Worm (Caenorhabditis elegans) whole organism, young adult: ENCODE measurements around the gene C45G9.12.
"Not testable (repeated sequence)": the region's sequence is repeated elsewhere in the genome, so short reads cannot be mapped to it uniquely, and the experiment has no call there.

Experiments used
- B0019.2 ChIP-seq: fragments of 200-800 bp; sonication (Bioruptor generic); conservative IDR thresholded peaks from 2 replicates; pipeline ENCODE4 v1.3.6; 2022; ENCODE audit warnings: missing genetic modification reagents, missing genetic modification characterization, missing compliant biosample characterization
- C17E4.6 ChIP-seq: fragments of 200-800 bp; sonication (Bioruptor generic); IDR thresholded peaks from 2 replicates; pipeline ENCODE4 v1.3.6; 2022; ENCODE audit warnings: missing genetic modification reagents, missing genetic modification characterization, missing compliant biosample characterization
- D2030.7 ChIP-seq: fragments of 200-800 bp; sonication (Bioruptor generic); IDR thresholded peaks from 2 replicates; pipeline ENCODE4 v1.3.6; 2022; ENCODE audit warnings: missing genetic modification reagents, missing genetic modification characterization, missing compliant biosample characterization
- F22D6.2 ChIP-seq: sonication (generic microtip); optimal IDR thresholded peaks from 2 replicates; lab custom pipeline; 2016; ENCODE audit warnings: mild to moderate bottlenecking, missing genetic modification characterization, missing compliant biosample characterization
- F23B12.7 ChIP-seq: sonication (generic microtip); optimal IDR thresholded peaks from 2 replicates; lab custom pipeline; 2017; ENCODE audit warnings: missing genetic modification characterization, mild to moderate bottlenecking, missing compliant biosample characterization, antibody characterized with exemption, moderate library complexity; ENCODE audit not compliant: insufficient read depth
- F33H1.4 ChIP-seq: fragments of 200-800 bp; sonication (Bioruptor generic); IDR thresholded peaks from 2 replicates; pipeline ENCODE4 v1.3.6; 2022; ENCODE audit warnings: missing genetic modification reagents, missing genetic modification characterization, missing compliant biosample characterization
- F49E8.2 ChIP-seq: sonication (generic microtip); optimal IDR thresholded peaks from 3 replicates; lab custom pipeline; 2017; ENCODE audit warnings: missing genetic modification characterization, mild to moderate bottlenecking, missing compliant biosample characterization, antibody characterized with exemption, moderate library complexity; ENCODE audit not compliant: insufficient read depth
- K12H6.12 ChIP-seq: fragments of 200-800 bp; sonication (Bioruptor generic); optimal IDR thresholded peaks from 2 replicates; lab custom pipeline; 2018; ENCODE audit warnings: mild to moderate bottlenecking, missing genetic modification characterization, missing compliant biosample characterization
- T07F8.4 ChIP-seq: sonication (generic microtip); optimal IDR thresholded peaks from 2 replicates; lab custom pipeline; 2016; ENCODE audit warnings: mild to moderate bottlenecking, missing genetic modification characterization, moderate library complexity, missing compliant biosample characterization
- Y53G8AR.9 ChIP-seq: fragments of 200-800 bp; sonication (Bioruptor generic); conservative IDR thresholded peaks from 2 replicates; pipeline ENCODE4 v1.3.6; 2022; ENCODE audit warnings: missing genetic modification reagents, missing genetic modification characterization, missing compliant biosample characterization
- Y56A3A.18 ChIP-seq: fragments of 200-800 bp; sonication (Bioruptor generic); IDR thresholded peaks from 2 replicates; pipeline ENCODE4 v1.3.6; 2022; ENCODE audit warnings: missing genetic modification reagents, missing genetic modification characterization, missing compliant biosample characterization
- Y79H2A.3 ChIP-seq: fragments of 200-800 bp; sonication (Bioruptor generic); conservative IDR thresholded peaks from 2 replicates; pipeline ENCODE4 v1.3.6; 2022; ENCODE audit warnings: missing genetic modification reagents, missing genetic modification characterization, missing compliant biosample characterization
- ZK185.1 ChIP-seq: sonication (generic microtip); optimal IDR thresholded peaks from 2 replicates; lab custom pipeline; 2016; ENCODE audit warnings: mild to moderate bottlenecking, missing genetic modification characterization, missing compliant biosample characterization; ENCODE audit not compliant: poor library complexity, severe bottlenecking
- akir-1 ChIP-seq: fragments of 200-800 bp; sonication (Bioruptor generic); optimal IDR thresholded peaks from 2 replicates; lab custom pipeline; 2018; ENCODE audit warnings: mild to moderate bottlenecking, missing genetic modification characterization, moderate library complexity, missing compliant biosample characterization
- attf-6 ChIP-seq: fragments of 200-800 bp; sonication (Bioruptor generic); IDR thresholded peaks from 2 replicates; pipeline ENCODE4 v1.3.6; 2022; ENCODE audit warnings: missing genetic modification reagents, missing genetic modification characterization, missing compliant biosample characterization
- cebp-1 ChIP-seq, 2 experiments: fragments of 200-800 bp in 1 of 2; sonication (Bioruptor generic) in 1 of 2; sonication (generic microtip) in 1 of 2; IDR thresholded peaks in 1 of 2; optimal IDR thresholded peaks in 1 of 2; 2 replicates each; pipeline versions ENCODE4 v1.3.6 to Lab custom; 2017 to 2022; ENCODE audit warnings: missing compliant biosample characterization in 2 of 2, missing genetic modification characterization in 2 of 2, mild to moderate bottlenecking in 1 of 2, missing genetic modification reagents in 1 of 2, moderate library complexity in 1 of 2
- cebp-2 ChIP-seq: fragments of 200-800 bp; sonication (Bioruptor generic); IDR thresholded peaks from 2 replicates; pipeline ENCODE4 v1.3.6; 2022; ENCODE audit warnings: missing genetic modification characterization, missing compliant biosample characterization
- ceh-100 ChIP-seq: fragments of 200-800 bp; sonication (Bioruptor generic); IDR thresholded peaks from 2 replicates; pipeline ENCODE4 v1.3.6; 2022; ENCODE audit warnings: missing genetic modification reagents, missing genetic modification characterization, missing compliant biosample characterization
- ceh-27 ChIP-seq: fragments of 200-800 bp; sonication (Bioruptor generic); optimal IDR thresholded peaks from 2 replicates; lab custom pipeline; 2018; ENCODE audit warnings: mild to moderate bottlenecking, missing genetic modification characterization, moderate library complexity, missing compliant biosample characterization
- ceh-40 ChIP-seq: fragments of 200-800 bp; sonication (Bioruptor generic); IDR thresholded peaks from 2 replicates; pipeline ENCODE4 v1.3.6; 2022; ENCODE audit warnings: missing genetic modification characterization, missing compliant biosample characterization
- ceh-91 ChIP-seq: fragments of 200-800 bp; sonication (Bioruptor generic); IDR thresholded peaks from 2 replicates; pipeline ENCODE4 v1.3.6; 2022; ENCODE audit warnings: missing genetic modification reagents, missing genetic modification characterization, missing compliant biosample characterization
- chd-7 ChIP-seq: sonication (generic microtip); optimal IDR thresholded peaks from 2 replicates; lab custom pipeline; 2016; ENCODE audit warnings: mild to moderate bottlenecking, missing genetic modification characterization, moderate library complexity, missing compliant biosample characterization
- die-1 ChIP-seq: sonication (generic microtip); optimal IDR thresholded peaks from 2 replicates; lab custom pipeline; 2016; ENCODE audit warnings: missing genotype, mild to moderate bottlenecking, missing genetic modification characterization, missing compliant biosample characterization
- egl-18 ChIP-seq: fragments of 200-800 bp; sonication (Bioruptor generic); IDR thresholded peaks from 2 replicates; pipeline ENCODE4 v1.3.6; 2022; ENCODE audit warnings: missing genetic modification reagents, missing genetic modification characterization, missing compliant biosample characterization
- egrh-3 ChIP-seq: fragments of 200-800 bp; sonication (Bioruptor generic); IDR thresholded peaks from 2 replicates; pipeline ENCODE4 v1.3.6; 2022; ENCODE audit warnings: missing genetic modification reagents, missing genetic modification characterization, missing compliant biosample characterization
- hlh-12 ChIP-seq: sonication (generic microtip); optimal IDR thresholded peaks from 2 replicates; lab custom pipeline; 2016; ENCODE audit warnings: missing genetic modification characterization, missing compliant biosample characterization
- hmg-1.2 ChIP-seq: fragments of 200-800 bp; sonication (Bioruptor generic); IDR thresholded peaks from 2 replicates; pipeline ENCODE4 v1.3.6; 2022; ENCODE audit warnings: missing genetic modification reagents, missing genetic modification characterization, missing compliant biosample characterization
- let-526 ChIP-seq: fragments of 200-800 bp; sonication (Bioruptor generic); IDR thresholded peaks from 2 replicates; pipeline ENCODE4 v1.3.6; 2022; ENCODE audit warnings: missing genetic modification reagents, missing genetic modification characterization, missing compliant biosample characterization
- lin-26 ChIP-seq: fragments of 200-800 bp; sonication (Bioruptor generic); IDR thresholded peaks from 2 replicates; pipeline ENCODE4 v1.3.6; 2022; ENCODE audit warnings: missing genetic modification reagents, missing genetic modification characterization, missing compliant biosample characterization
- lin-40 ChIP-seq: sonication (generic microtip); optimal IDR thresholded peaks from 2 replicates; lab custom pipeline; 2016; ENCODE audit warnings: missing genetic modification characterization, mild to moderate bottlenecking, missing compliant biosample characterization, missing genotype, missing genetic modification reagents
- lsl-1 ChIP-seq: fragments of 200-800 bp; sonication (Bioruptor generic); optimal IDR thresholded peaks from 2 replicates; lab custom pipeline; 2018; ENCODE audit warnings: mild to moderate bottlenecking, missing genetic modification characterization, moderate library complexity, missing compliant biosample characterization
- lsy-27 ChIP-seq: sonication (generic microtip); optimal IDR thresholded peaks from 2 replicates; lab custom pipeline; 2017; ENCODE audit warnings: missing genetic modification characterization, mild to moderate bottlenecking, missing compliant biosample characterization, antibody characterized with exemption, missing genotype, borderline replicate concordance; ENCODE audit not compliant: insufficient read depth
- madf-10 ChIP-seq: sonication (generic microtip); optimal IDR thresholded peaks from 2 replicates; lab custom pipeline; 2016; ENCODE audit warnings: mild to moderate bottlenecking, missing genetic modification characterization, missing compliant biosample characterization
- madf-6 ChIP-seq: fragments of 200-800 bp; sonication (Bioruptor generic); IDR thresholded peaks from 2 replicates; pipeline ENCODE4 v1.3.6; 2022; ENCODE audit warnings: missing genetic modification reagents, missing genetic modification characterization, missing compliant biosample characterization
- nhr-179 ChIP-seq: sonication (generic microtip); optimal IDR thresholded peaks from 2 replicates; lab custom pipeline; 2016; ENCODE audit warnings: mild to moderate bottlenecking, missing genetic modification characterization, missing compliant biosample characterization
- pbrm-1 ChIP-seq: fragments of 200-800 bp; sonication (Bioruptor generic); IDR thresholded peaks from 2 replicates; pipeline ENCODE4 v1.3.6; 2022; ENCODE audit warnings: missing genetic modification reagents, missing genetic modification characterization, missing compliant biosample characterization
- repo-1 ChIP-seq: sonication (generic microtip); optimal IDR thresholded peaks from 2 replicates; lab custom pipeline; 2017; ENCODE audit warnings: mild to moderate bottlenecking, missing genetic modification characterization, missing compliant biosample characterization
- rpc-1 ChIP-seq, 2 experiments: fragments of 150-350 bp in 1 of 2; sonication (generic microtip) in 1 of 2; optimal IDR thresholded peaks; 2 replicates each; lab custom pipeline; 2014 to 2018; ENCODE audit warnings: missing biosample characterization in 1 of 2, missing genetic modification characterization in 1 of 2, missing genetic modification reagents in 1 of 2, missing genotype in 1 of 2
- sea-2 ChIP-seq: fragments of 200-800 bp; sonication (Bioruptor generic); IDR thresholded peaks from 2 replicates; pipeline ENCODE4 v1.3.6; 2022; ENCODE audit warnings: missing genetic modification characterization, missing compliant biosample characterization
- snpc-4 ChIP-seq, 5 experiments: fragments of 150-350 bp in 1 of 5; sonication (generic microtip) in 4 of 5; optimal IDR thresholded peaks; 2 replicates each; lab custom pipeline; 2014 to 2018; ENCODE audit warnings: missing genetic modification characterization in 5 of 5, missing biosample characterization in 3 of 5, antibody characterized with exemption in 2 of 5, mild to moderate bottlenecking in 2 of 5, missing compliant biosample characterization in 2 of 5, missing genotype in 2 of 5, moderate library complexity in 2 of 5, missing genetic modification reagents in 1 of 5
- somi-1 ChIP-seq: fragments of 200-800 bp; sonication (Bioruptor generic); optimal IDR thresholded peaks from 2 replicates; lab custom pipeline; 2018; ENCODE audit warnings: mild to moderate bottlenecking, missing genetic modification characterization, missing compliant biosample characterization
- tbp1 ChIP-seq: fragments of 200-800 bp; sonication (Bioruptor generic); optimal IDR thresholded peaks from 2 replicates; lab custom pipeline; 2018; ENCODE audit warnings: mild to moderate bottlenecking, missing genetic modification characterization, missing compliant biosample characterization
- tlf-1 ChIP-seq: fragments of 200-800 bp; sonication (Bioruptor generic); optimal IDR thresholded peaks from 2 replicates; lab custom pipeline; 2018; ENCODE audit warnings: mild to moderate bottlenecking, missing genetic modification characterization, missing compliant biosample characterization
- zim-3 ChIP-seq: sonication (generic microtip); optimal IDR thresholded peaks from 2 replicates; lab custom pipeline; 2017; ENCODE audit warnings: mild to moderate bottlenecking, missing genetic modification characterization, moderate library complexity, missing compliant biosample characterization
- ztf-3 ChIP-seq: fragments of 200-800 bp; sonication (Bioruptor generic); optimal IDR thresholded peaks from 2 replicates; lab custom pipeline; 2018; ENCODE audit warnings: mild to moderate bottlenecking, missing genetic modification characterization, missing compliant biosample characterization

C45G9.12 gene

DNA sequence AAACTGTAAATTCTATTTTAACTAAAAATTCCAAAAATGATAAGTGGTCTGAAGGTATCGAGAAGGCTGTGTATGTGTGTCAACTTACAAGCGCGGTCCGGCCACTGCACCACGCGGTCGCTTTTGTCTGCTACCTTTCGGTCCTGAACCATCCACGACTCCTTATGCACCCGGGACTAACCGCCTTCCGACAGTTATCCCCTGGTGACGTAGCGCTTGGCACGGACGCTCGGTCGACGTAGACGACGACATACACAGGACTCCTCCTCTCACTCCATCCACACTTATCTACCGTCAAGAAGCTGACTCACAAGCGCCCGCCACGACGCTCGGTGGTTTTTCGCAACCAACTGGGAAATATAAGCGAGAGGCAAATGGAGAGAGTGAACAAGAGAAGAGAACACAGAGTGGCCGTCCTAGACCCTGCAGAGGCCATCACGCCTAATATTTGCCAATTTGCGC lies 40.0 kb downstream of the C45G9.12 start (continued):
- TF ChIP-seq chd-7 (tag; lab: Kevin White, UChicago), result peak; percentile 79
- TF ChIP-seq repo-1 (tag; lab: Kevin White, UChicago), result peak; percentile 90
- TF ChIP-seq Y53G8AR.9, result peak; percentile 74
- peak; percentile 71 for TF ChIP-seq ceh-100 (GFP tag; lab: Robert Waterston, UW)
- peak; percentile 70 for TF ChIP-seq ceh-27 (GFP tag; lab: Kevin White, UChicago)
- TF ChIP-seq ceh-91 (GFP tag; lab: Robert Waterston, UW), result peak; percentile 66
- TF ChIP-seq egrh-3 (GFP tag; lab: Robert Waterston, UW), result peak; percentile 84
- TF ChIP-seq somi-1 (GFP tag; lab: Kevin White, UChicago), result peak; percentile 55
- TF ChIP-seq cebp-1 (GFP tag; IDR thresholded peaks at IDR 0.05; lab: Robert Waterston, UW), result 0 out of 2 replicates have a peak, but pooled peaks have one; percentile 45
- not testable (repeated sequence) for TF ChIP-seq cebp-1 (tag; optimal IDR thresholded peaks at IDR 0.05; lab: Kevin White, UChicago)
- peak; percentile 85 for TF ChIP-seq tbp1 (GFP tag; lab: Kevin White, UChicago)
- 0 out of 2 replicates have a peak, but pooled peaks have one; percentile 22 for TF ChIP-seq Y79H2A.3
- TF ChIP-seq sea-2, result peak; percentile 84
- TF ChIP-seq ztf-3 (GFP tag; lab: Kevin White, UChicago), result peak; percentile 53
- peak; percentile 59; the same call in 1 of the 2 replicates for TF ChIP-seq let-526 (GFP tag; lab: Robert Waterston, UW)
- TF ChIP-seq egl-18, result 0 out of 2 replicates have a peak, but pooled peaks have one; percentile 58
- TF ChIP-seq F22D6.2 (tag; lab: Kevin White, UChicago), result peak; percentile 50
- TF ChIP-seq B0019.2 (GFP tag; lab: Robert Waterston, UW), result peak; percentile 60; the same call in 1 of the 2 replicates
- TF ChIP-seq lsl-1 (GFP tag; lab: Kevin White, UChicago), result peak; percentile 55
- TF ChIP-seq attf-6 (GFP tag; lab: Robert Waterston, UW), result 0 out of 2 replicates have a peak, but pooled peaks have one; percentile 57
- TF ChIP-seq ceh-40 (GFP tag; lab: Robert Waterston, UW), result 0 out of 2 replicates have a peak, but pooled peaks have one; percentile 49
- TF ChIP-seq lin-40, result peak; percentile 91
- TF ChIP-seq T07F8.4, result peak; percentile 69
- peak; percentile 90 for TF ChIP-seq D2030.7 (GFP tag; lab: Robert Waterston, UW)
- TF ChIP-seq C17E4.6 (GFP tag; lab: Robert Waterston, UW), result peak; percentile 79
- peak; percentile 19 for TF ChIP-seq F23B12.7 (tag; lab: Kevin White, UChicago)
- peak; percentile 71 for TF ChIP-seq F33H1.4 (GFP tag; lab: Robert Waterston, UW)
- peak; percentile 9 for TF ChIP-seq F49E8.2 (tag; lab: Kevin White, UChicago)
- TF ChIP-seq die-1 (tag; lab: Kevin White, UChicago), result peak; percentile 48
- peak; percentile 71 for TF ChIP-seq madf-10 (tag; lab: Kevin White, UChicago)
- TF ChIP-seq lin-26 (GFP tag; lab: Robert Waterston, UW), result peak; percentile 91
- peak; percentile 39 for TF ChIP-seq akir-1
- TF ChIP-seq pbrm-1 (GFP tag; lab: Robert Waterston, UW), result peak; percentile 87
- TF ChIP-seq nhr-179 (tag; lab: Kevin White, UChicago), result peak; percentile 70
- peak; percentile 8 for TF ChIP-seq hlh-12 (tag; lab: Kevin White, UChicago)
- peak; percentile 84 for TF ChIP-seq ZK185.1 (tag; lab: Kevin White, UChicago)
- TF ChIP-seq tlf-1 (GFP tag; lab: Kevin White, UChicago), result peak; percentile 60
- TF ChIP-seq cebp-2 (GFP tag; lab: Robert Waterston, UW), result peak; percentile 34; the same call in 1 of the 2 replicates
- TF ChIP-seq snpc-4 (GFP tag; optimal IDR thresholded peaks at IDR 0.05; lab: Kevin White, UChicago), result peak; percentile 46
- peak in 1 of 4 experiments; percentile 64 for TF ChIP-seq snpc-4 (tag; optimal IDR thresholded peaks at IDR 0.05; lab: Kevin White, UChicago)
- peak; percentile 80 for TF ChIP-seq hmg-1.2 (GFP tag; lab: Robert Waterston, UW)
- TF ChIP-seq rpc-1 (optimal IDR thresholded peaks at IDR 0.05; lab: Kevin White, UChicago), result peak; percentile 71
- TF ChIP-seq rpc-1 (tag; optimal IDR thresholded peaks at IDR 0.05; lab: Kevin White, UChicago), result peak; percentile 63
- TF ChIP-seq zim-3, result peak; percentile 1
- TF ChIP-seq madf-6, result peak; percentile 70
- peak; percentile 93 for TF ChIP-seq K12H6.12
- TF ChIP-seq lsy-27 (tag; lab: Kevin White, UChicago), result peak; percentile 39
- peak; percentile 84; the same call in 1 of the 2 replicates for TF ChIP-seq Y56A3A.18 (GFP tag; lab: Robert Waterston, UW)
